Worm (Caenorhabditis elegans): ENCODE results near the gene col-142.

The col-142 gene

ce11 chrV:6879490-6879889 lies 48.5 kb downstream of the col-142 start (continued):
- TF ChIP-seq unc-39 (tag; optimal IDR thresholded peaks at IDR 0.05) = no peak
- no peak for TF ChIP-seq nhr-76 (tag; optimal IDR thresholded peaks at IDR 0.05)
- peak; percentile 69 for TF ChIP-seq F37D6.2 (tag; optimal IDR thresholded peaks at IDR 0.05)
- TF ChIP-seq madf-9 (GFP tag; conservative IDR thresholded peaks at IDR 0.05) = 0 out of 2 replicates have a peak, but pooled peaks have one; percentile 3
- no peak for TF ChIP-seq F44E2.7 (GFP tag; IDR thresholded peaks at IDR 0.05)
- no peak for TF ChIP-seq lir-3 (tag; optimal IDR thresholded peaks at IDR 0.05)
- TF ChIP-seq gei-8 (GFP tag; optimal IDR thresholded peaks at IDR 0.05) = no peak
- no peak for TF ChIP-seq sdz-12 (GFP tag; optimal IDR thresholded peaks at IDR 0.05)
- no peak for TF ChIP-seq ceh-44 (GFP tag; IDR thresholded peaks at IDR 0.05)
- TF ChIP-seq snpc-1.2 (GFP tag; IDR thresholded peaks at IDR 0.05) = no peak
- TF ChIP-seq saeg-2 (GFP tag; IDR thresholded peaks at IDR 0.05) = no peak
- TF ChIP-seq dmd-6 (GFP tag; IDR thresholded peaks at IDR 0.05) = peak; percentile 40; the same call in 1 of the 2 replicates
- TF ChIP-seq arid-1 (GFP tag; conservative IDR thresholded peaks at IDR 0.05) = no peak
- peak; percentile 4 for TF ChIP-seq dve-1 (tag; optimal IDR thresholded peaks at IDR 0.05; ENCODE audit: insufficient read depth)
- no peak for TF ChIP-seq lim-7 (GFP tag; IDR thresholded peaks at IDR 0.05)
- TF ChIP-seq unc-62 (GFP tag; optimal IDR thresholded peaks at IDR 0.05 in 1 of 2) = peak in 1 of 2 experiments; percentile 100
- TF ChIP-seq unc-62 (tag; optimal IDR thresholded peaks at IDR 0.05) = no peak
- no peak for TF ChIP-seq ama-1 (optimal IDR thresholded peaks at IDR 0.05)
- peak; percentile 60 for TF ChIP-seq mes-2 (tag; optimal IDR thresholded peaks at IDR 0.05; ENCODE audit: poor library complexity, severe bottlenecking)
- peak; percentile 93 for TF ChIP-seq set-16 (GFP tag; IDR thresholded peaks at IDR 0.05)
- peak; percentile 14 for TF ChIP-seq nhr-6 (tag; optimal IDR thresholded peaks at IDR 0.05)
- no peak for TF ChIP-seq daf-8 (GFP tag; IDR thresholded peaks at IDR 0.05)
- peak; percentile 8 for TF ChIP-seq zag-1 (tag; optimal IDR thresholded peaks at IDR 0.05)
- no peak for TF ChIP-seq Y48G9A.11 (GFP tag; IDR thresholded peaks at IDR 0.05)
- TF ChIP-seq T20F7.1 (GFP tag; optimal IDR thresholded peaks at IDR 0.05) = no peak
- peak; percentile 89 for TF ChIP-seq egl-43 (GFP tag; IDR thresholded peaks at IDR 0.05)
- TF ChIP-seq spr-1 (tag; optimal IDR thresholded peaks at IDR 0.05) = peak; percentile 60
- TF ChIP-seq attf-4 (tag; optimal IDR thresholded peaks at IDR 0.05) = no peak

ce11 chrV:6880623-6881022 lies 49.6 kb downstream of the col-142 start:
- no peak for TF ChIP-seq nhr-28 (tag; optimal IDR thresholded peaks at IDR 0.05)
- no peak for TF ChIP-seq daf-12 (tag; optimal IDR thresholded peaks at IDR 0.05)
- TF ChIP-seq duxl-1 (tag; optimal IDR thresholded peaks at IDR 0.05; ENCODE audit: poor library complexity) = no peak
- no peak for TF ChIP-seq Y105C5A.15 (GFP tag; IDR thresholded peaks at IDR 0.05)
- TF ChIP-seq tag-97 (GFP tag; IDR thresholded peaks at IDR 0.05) = no peak
- TF ChIP-seq hif-1 (tag; optimal IDR thresholded peaks at IDR 0.05) = peak in 1 of 2 experiments; percentile 11
- TF ChIP-seq zip-2 (tag; optimal IDR thresholded peaks at IDR 0.05) = no peak
- TF ChIP-seq lsy-2 (tag; optimal IDR thresholded peaks at IDR 0.05) = peak in 1 of 2 experiments; percentile 24
- TF ChIP-seq ZK337.2 (GFP tag; IDR thresholded peaks at IDR 0.05) = no peak
- no peak for TF ChIP-seq nhr-76 (tag; optimal IDR thresholded peaks at IDR 0.05)
- TF ChIP-seq snpc-4 (tag; optimal IDR thresholded peaks at IDR 0.05) = no peak
- TF ChIP-seq Y75B8A.6 (GFP tag; IDR thresholded peaks at IDR 0.05) = no peak
- TF ChIP-seq arid-1 (GFP tag; conservative IDR thresholded peaks at IDR 0.05) = 0 out of 2 replicates have a peak, but pooled peaks have one; percentile 49
- peak; percentile 9 for TF ChIP-seq nhr-11 (tag; optimal IDR thresholded peaks at IDR 0.05)
- no peak for TF ChIP-seq nhr-102 (tag; optimal IDR thresholded peaks at IDR 0.05)
- no peak for TF ChIP-seq skn-1 (tag; optimal IDR thresholded peaks at IDR 0.05)
- peak; percentile 44; the same call in 1 of the 2 replicates for TF ChIP-seq egl-43 (GFP tag; IDR thresholded peaks at IDR 0.05)
- TF ChIP-seq ceh-82 (tag; optimal IDR thresholded peaks at IDR 0.05) = no peak
- TF ChIP-seq nhr-41 (GFP tag; IDR thresholded peaks at IDR 0.05) = no peak
- no peak for TF ChIP-seq fos-1 (tag; optimal IDR thresholded peaks at IDR 0.05)
- TF ChIP-seq dmd-6 (GFP tag; IDR thresholded peaks at IDR 0.05) = no peak
- no peak for TF ChIP-seq ceh-62 (tag; optimal IDR thresholded peaks at IDR 0.05)
- no peak for TF ChIP-seq zip-11 (GFP tag; IDR thresholded peaks at IDR 0.05)
- peak; percentile 69 for TF ChIP-seq hmg-1.1 (GFP tag; IDR thresholded peaks at IDR 0.05)
- TF ChIP-seq mdt-29 (GFP tag; IDR thresholded peaks at IDR 0.05) = no peak
- TF ChIP-seq lin-39 (tag; optimal IDR thresholded peaks at IDR 0.05) = no peak
- TF ChIP-seq nhr-77 (tag; optimal IDR thresholded peaks at IDR 0.05) = no peak
- TF ChIP-seq daf-19 (GFP tag; conservative IDR thresholded peaks at IDR 0.05) = no peak
- 0 out of 2 replicates have a peak, but pooled peaks have one; percentile 20 for TF ChIP-seq vab-7 (GFP tag; IDR thresholded peaks at IDR 0.05)

Data from whole organism, L4 larva.